Fruit fly (Drosophila melanogaster): ENCODE results near the gene CG17568.

DNA sequence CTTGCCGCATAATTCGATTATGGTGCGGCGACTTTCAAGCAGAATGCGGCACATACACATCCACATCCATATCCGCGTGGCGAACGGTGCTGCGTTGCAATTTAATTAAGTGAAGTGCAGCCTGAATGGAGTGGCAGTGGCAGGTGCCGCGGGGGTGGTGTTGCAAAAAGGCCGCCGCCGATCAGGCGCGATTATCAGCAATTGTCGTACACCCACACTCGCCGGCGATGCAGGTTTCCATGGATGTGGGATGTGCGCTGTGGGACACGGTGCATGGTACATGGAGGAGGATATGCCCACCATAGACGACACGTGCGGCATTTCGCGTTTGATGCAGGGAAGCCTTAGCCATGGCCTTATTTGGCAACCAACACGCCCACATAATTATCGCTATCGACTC, 46.2 kb upstream of the CG17568 start:
- no peak for TF ChIP-seq ttk (optimal IDR thresholded peaks at IDR 0.05)
- TF ChIP-seq h (optimal IDR thresholded peaks at IDR 0.05), result no peak
